Fruit fly (Drosophila melanogaster) Kc167 (cell line): ENCODE data around the gene eIF3i.

ENCODE experiments used
- insv ChIP-seq: fragments of >200 bp; optimal IDR thresholded peaks from 3 replicates; lab custom pipeline; 2018; ENCODE audit warnings: missing external identifiers
- psq ChIP-seq: fragments of >200 bp; optimal IDR thresholded peaks from 2 replicates; lab custom pipeline; 2017; ENCODE audit warnings: missing external identifiers

- no peak for TF ChIP-seq psq
- TF ChIP-seq insv (lab: Kevin White, UChicago): no peak
Measured at dm6 chr2L:4958111-4958510, 9.5 kb downstream of the eIF3i start, which contains the start of gene CG34124.
